Comparison of ENCODE assay signal across 3 worm cellular contexts in genomic region chrX:15365235-15365634, ce11.
TF ChIP-seq lines count a peak whose summit lies in the region.

No protein-coding gene starts in this region.

TF ChIP-seq in whole organism, L1 larva, 84 proteins besides CTCF, POLR2A, EP300 and RAD21 (continued from another document and continues in another):
- no peak for TF ChIP-seq hlh-4 (tag; optimal IDR thresholded peaks at IDR 0.05; lab: Kevin White, UChicago)
- peak; percentile 3 for TF ChIP-seq nhr-11 (tag; optimal IDR thresholded peaks at IDR 0.05; lab: Kevin White, UChicago)
- TF ChIP-seq ama-1 (optimal IDR thresholded peaks at IDR 0.05; lab: Kevin White, UChicago), result no peak
- peak; percentile 86 for TF ChIP-seq snu-23 (GFP tag; optimal IDR thresholded peaks at IDR 0.05; lab: Kevin White, UChicago)
- peak; percentile 62 for TF ChIP-seq fkh-8 (tag; optimal IDR thresholded peaks at IDR 0.05; lab: Kevin White, UChicago)
- TF ChIP-seq unc-30 (tag; optimal IDR thresholded peaks at IDR 0.05; lab: Kevin White, UChicago), result no peak
- no peak for TF ChIP-seq C04F5.9 (tag; optimal IDR thresholded peaks at IDR 0.05; lab: Kevin White, UChicago)
- peak; percentile 75 for TF ChIP-seq grh-1 (GFP tag; IDR thresholded peaks at IDR 0.05; lab: Robert Waterston, UW)
- peak; percentile 57 for TF ChIP-seq C16A3.4 (tag; optimal IDR thresholded peaks at IDR 0.05; lab: Kevin White, UChicago)
- peak; percentile 16 for TF ChIP-seq lin-39 (tag; optimal IDR thresholded peaks at IDR 0.05; lab: Kevin White, UChicago)
- TF ChIP-seq nhr-237 (tag; optimal IDR thresholded peaks at IDR 0.05; lab: Kevin White, UChicago), result peak; percentile 8
- TF ChIP-seq lin-35 (GFP tag; optimal IDR thresholded peaks at IDR 0.05; lab: Kevin White, UChicago), result peak; percentile 50 to 76
- TF ChIP-seq nhr-90 (tag; optimal IDR thresholded peaks at IDR 0.05; lab: Kevin White, UChicago; ENCODE audit: poor library complexity), result peak; percentile 44
- TF ChIP-seq efl-3 (GFP tag; optimal IDR thresholded peaks at IDR 0.05; lab: Kevin White, UChicago), result no peak
- peak; percentile 92 for TF ChIP-seq nhr-71 (tag; optimal IDR thresholded peaks at IDR 0.05; lab: Kevin White, UChicago)
- TF ChIP-seq ces-1 (GFP tag; optimal IDR thresholded peaks at IDR 0.05; lab: Kevin White, UChicago), result no peak
- peak; percentile 50 for TF ChIP-seq dsc-1 (tag; optimal IDR thresholded peaks at IDR 0.05; lab: Kevin White, UChicago)
- TF ChIP-seq swsn-7 (tag; optimal IDR thresholded peaks at IDR 0.05; lab: Kevin White, UChicago), result peak; percentile 66
- peak; percentile 85 for TF ChIP-seq nhr-20 (tag; optimal IDR thresholded peaks at IDR 0.05; lab: Kevin White, UChicago)
- no peak for TF ChIP-seq unc-98 (GFP tag; IDR thresholded peaks at IDR 0.05; lab: Robert Waterston, UW)
- TF ChIP-seq F16B12.6 (tag; optimal IDR thresholded peaks at IDR 0.05; lab: Kevin White, UChicago), result peak; percentile 74
- TF ChIP-seq ceh-63 (GFP tag; optimal IDR thresholded peaks at IDR 0.05; lab: Kevin White, UChicago), result no peak
- TF ChIP-seq fkh-10 (GFP tag; optimal IDR thresholded peaks at IDR 0.05; lab: Kevin White, UChicago), result peak; percentile 41
- TF ChIP-seq ztf-4 (tag; optimal IDR thresholded peaks at IDR 0.05; lab: Kevin White, UChicago), result peak; percentile 70
- TF ChIP-seq elt-3 (tag; optimal IDR thresholded peaks at IDR 0.05; lab: Kevin White, UChicago), result peak in 1 of 6 experiments; percentile 27
- TF ChIP-seq ceh-90 (tag; optimal IDR thresholded peaks at IDR 0.05; lab: Kevin White, UChicago), result no peak
- TF ChIP-seq lsy-2 (tag; optimal IDR thresholded peaks at IDR 0.05; lab: Kevin White, UChicago), result peak; percentile 62 to 82
- no peak for TF ChIP-seq ceh-8 (GFP tag; optimal IDR thresholded peaks at IDR 0.05; lab: Kevin White, UChicago)
- no peak for TF ChIP-seq aly-2 (tag; optimal IDR thresholded peaks at IDR 0.05; lab: Kevin White, UChicago)
- TF ChIP-seq unc-130 (tag; optimal IDR thresholded peaks at IDR 0.05; lab: Kevin White, UChicago), result no peak
- no peak for TF ChIP-seq egl-13 (tag; optimal IDR thresholded peaks at IDR 0.05; lab: Kevin White, UChicago)
- TF ChIP-seq tlp-1 (tag; optimal IDR thresholded peaks at IDR 0.05; lab: Kevin White, UChicago), result no peak
- TF ChIP-seq isw-1 (GFP tag; IDR thresholded peaks at IDR 0.05; lab: Robert Waterston, UW), result peak; percentile 32
- TF ChIP-seq lin-14 (GFP tag; optimal IDR thresholded peaks at IDR 0.05; lab: Kevin White, UChicago), result peak; percentile 96
- peak; percentile 26 to 54 (median 45) for TF ChIP-seq dpl-1 (GFP tag; optimal IDR thresholded peaks at IDR 0.05; lab: Kevin White, UChicago)
- peak; percentile 76 for TF ChIP-seq irx-1 (tag; optimal IDR thresholded peaks at IDR 0.05; lab: Kevin White, UChicago)
- no peak for TF ChIP-seq elt-2 (tag; optimal IDR thresholded peaks at IDR 0.05; lab: Kevin White, UChicago)
- TF ChIP-seq lin-15B (tag; optimal IDR thresholded peaks at IDR 0.05; lab: Kevin White, UChicago), result no peak
- TF ChIP-seq mdl-1 (tag; optimal IDR thresholded peaks at IDR 0.05; lab: Kevin White, UChicago), result peak in 1 of 2 experiments; percentile 95
- no peak for TF ChIP-seq egl-27 (tag; optimal IDR thresholded peaks at IDR 0.05; lab: Kevin White, UChicago)
- TF ChIP-seq mab-9 (GFP tag; IDR thresholded peaks at IDR 0.05; lab: Robert Waterston, UW), result no peak
- peak; percentile 73 for TF ChIP-seq pax-3 (tag; optimal IDR thresholded peaks at IDR 0.05; lab: Kevin White, UChicago)
- TF ChIP-seq pag-3 (tag; optimal IDR thresholded peaks at IDR 0.05; lab: Kevin White, UChicago; ENCODE audit: borderline replicate concordance, insufficient read depth), result no peak
- no peak for TF ChIP-seq ets-5 (GFP tag; IDR thresholded peaks at IDR 0.05; lab: Robert Waterston, UW)
- TF ChIP-seq tbx-2 (tag; optimal IDR thresholded peaks at IDR 0.05; lab: Kevin White, UChicago), result peak; percentile 78

TF ChIP-seq in whole organism, L3 larva, 47 proteins besides CTCF, POLR2A, EP300 and RAD21 (continued from another document):
- peak; percentile 60 for TF ChIP-seq nhr-25 (tag; optimal IDR thresholded peaks at IDR 0.05; lab: Kevin White, UChicago)
- TF ChIP-seq hmg-11 (tag; optimal IDR thresholded peaks at IDR 0.05; lab: Kevin White, UChicago), result peak; percentile 76
- peak; percentile 30 for TF ChIP-seq elt-1 (tag; optimal IDR thresholded peaks at IDR 0.05; lab: Kevin White, UChicago)
- TF ChIP-seq nhr-23 (tag; optimal IDR thresholded peaks at IDR 0.05; lab: Kevin White, UChicago), result peak; percentile 70
- TF ChIP-seq ceh-9 (tag; optimal IDR thresholded peaks at IDR 0.05; lab: Kevin White, UChicago), result no peak
- peak; percentile 5 for TF ChIP-seq egl-5 (tag; optimal IDR thresholded peaks at IDR 0.05; lab: Kevin White, UChicago)
- TF ChIP-seq ztf-4 (tag; optimal IDR thresholded peaks at IDR 0.05; lab: Kevin White, UChicago), result peak; percentile 2
- TF ChIP-seq nhr-12 (tag; optimal IDR thresholded peaks at IDR 0.05; lab: Kevin White, UChicago), result no peak
- no peak for TF ChIP-seq elt-2 (tag; optimal IDR thresholded peaks at IDR 0.05; lab: Kevin White, UChicago)
- TF ChIP-seq eor-1 (tag; optimal IDR thresholded peaks at IDR 0.05; lab: Kevin White, UChicago), result no peak
- peak; percentile 77 for TF ChIP-seq mdl-1 (tag; optimal IDR thresholded peaks at IDR 0.05; lab: Kevin White, UChicago)
- peak; percentile 7 for TF ChIP-seq ceh-28 (tag; optimal IDR thresholded peaks at IDR 0.05; lab: Kevin White, UChicago)
- TF ChIP-seq pha-4 (tag; optimal IDR thresholded peaks at IDR 0.05; lab: Kevin White, UChicago), result peak; percentile 90
- peak; percentile 75 for TF ChIP-seq nfya-1 (tag; optimal IDR thresholded peaks at IDR 0.05; lab: Kevin White, UChicago; ENCODE audit: insufficient read depth)
- TF ChIP-seq nhr-11 (tag; optimal IDR thresholded peaks at IDR 0.05; lab: Kevin White, UChicago), result peak; percentile 22

TF ChIP-seq in whole organism, young adult, 124 proteins besides CTCF, POLR2A, EP300 and RAD21 (continued from another document):
- TF ChIP-seq repo-1 (tag; optimal IDR thresholded peaks at IDR 0.05; lab: Kevin White, UChicago) (no peak), lin-26 (GFP tag; IDR thresholded peaks at IDR 0.05; lab: Robert Waterston, UW) (no peak), ceh-100 (GFP tag; IDR thresholded peaks at IDR 0.05; lab: Robert Waterston, UW) (no peak), hlh-26 (GFP tag; conservative IDR thresholded peaks at IDR 0.05; lab: Robert Waterston, UW) (no peak), him-1 (tag; optimal IDR thresholded peaks at IDR 0.05; lab: Kevin White, UChicago) (no peak), nhr-80 (tag; optimal IDR thresholded peaks at IDR 0.05; lab: Kevin White, UChicago) (no peak), ztf-18 (tag; optimal IDR thresholded peaks at IDR 0.05; lab: Kevin White, UChicago) (no peak), ceh-27 (GFP tag; optimal IDR thresholded peaks at IDR 0.05; lab: Kevin White, UChicago) (peak; percentile 82), rec-8 (tag; optimal IDR thresholded peaks at IDR 0.05; lab: Kevin White, UChicago) (no peak), lin-54 (GFP tag; optimal IDR thresholded peaks at IDR 0.05; lab: Kevin White, UChicago) (no peak), lin-35 (GFP tag; optimal IDR thresholded peaks at IDR 0.05; lab: Kevin White, UChicago) (peak in 1 of 3 experiments; percentile 66)
